Fruit fly (Drosophila melanogaster): ENCODE data around the gene CG46301.

DNA sequence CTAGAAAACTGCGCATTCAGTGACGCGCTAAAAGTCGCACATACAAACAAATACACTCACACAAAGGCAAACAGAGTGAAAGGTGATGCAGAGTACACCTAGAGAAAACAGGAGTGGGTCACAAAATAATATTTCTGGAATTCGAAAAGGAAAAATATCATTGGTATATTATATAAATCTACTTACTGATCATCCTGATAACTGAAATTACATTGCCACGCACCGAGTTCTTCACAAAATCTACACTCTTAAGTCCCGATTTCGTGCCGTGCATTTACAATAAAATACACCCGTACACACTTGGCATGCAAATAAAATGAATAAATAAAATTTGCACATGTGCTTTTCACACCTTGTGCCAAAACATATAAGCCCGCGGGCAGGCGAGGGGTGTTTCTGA is 33.7 kb upstream of the CG46301 start:
- TF ChIP-seq CG7045 (GFP tag; optimal IDR thresholded peaks at IDR 0.05) (no peak), Hr96 (GFP tag; optimal IDR thresholded peaks at IDR 0.05) (no peak), Crg-1 (GFP tag; optimal IDR thresholded peaks at IDR 0.05) (no peak)
